Worm (Caenorhabditis elegans) whole organism, L3 larva: Measurements from ENCODE around the gene ntl-3.

Experiments
- R02D3.7 ChIP-seq: fragments of 150-350 bp; optimal IDR thresholded peaks from 2 replicates; lab custom pipeline; 2014; ENCODE audit warnings: missing biosample characterization, missing genetic modification characterization
- ZK546.5 ChIP-seq: sonication (generic microtip); optimal IDR thresholded peaks from 2 replicates; lab custom pipeline; 2017; ENCODE audit warnings: missing biosample characterization, missing genetic modification characterization
- ama-1 ChIP-seq: fragments of 150-350 bp; optimal IDR thresholded peaks from 2 replicates; lab custom pipeline; 2018
- ceh-16 ChIP-seq: sonication (generic microtip); optimal IDR thresholded peaks from 2 replicates; lab custom pipeline; 2017; ENCODE audit warnings: missing biosample characterization, missing genetic modification characterization
- ceh-28 ChIP-seq: fragments of 150-350 bp; optimal IDR thresholded peaks from 2 replicates; lab custom pipeline; 2014; ENCODE audit warnings: missing biosample characterization, missing genetic modification reagents, missing genetic modification characterization
- ceh-82 ChIP-seq: fragments of 150-350 bp; optimal IDR thresholded peaks from 2 replicates; lab custom pipeline; 2014; ENCODE audit warnings: missing biosample characterization, missing genetic modification characterization
- ceh-9 ChIP-seq: sonication (generic microtip); optimal IDR thresholded peaks from 2 replicates; lab custom pipeline; 2018; ENCODE audit warnings: missing biosample characterization, missing genetic modification characterization
- daf-12 ChIP-seq: fragments of 150-350 bp; optimal IDR thresholded peaks from 2 replicates; lab custom pipeline; 2014; ENCODE audit warnings: missing biosample characterization, missing genetic modification reagents, missing genetic modification characterization
- egl-5 ChIP-seq: fragments of 150-350 bp; optimal IDR thresholded peaks from 2 replicates; lab custom pipeline; 2017; ENCODE audit warnings: missing biosample characterization, missing genetic modification reagents, missing genetic modification characterization, inconsistent platforms
- elt-1 ChIP-seq: fragments of 150-350 bp; optimal IDR thresholded peaks from 2 replicates; lab custom pipeline; 2014; ENCODE audit warnings: missing biosample characterization, missing genetic modification characterization
- elt-2 ChIP-seq: sonication (generic microtip); optimal IDR thresholded peaks from 2 replicates; lab custom pipeline; 2016; ENCODE audit warnings: missing genetic modification reagents, mild to moderate bottlenecking, missing genetic modification characterization, missing compliant biosample characterization
- elt-3 ChIP-seq, 3 experiments: fragments of 150-350 bp in 1 of 3; sonication (generic microtip) in 2 of 3; optimal IDR thresholded peaks; 2 replicates in 2 of 3; 4 replicates in 1 of 3; lab custom pipeline; 2014 to 2017; ENCODE audit warnings: missing biosample characterization in 3 of 3, missing genetic modification characterization in 3 of 3
- eor-1 ChIP-seq, 2 experiments: fragments of 150-350 bp; optimal IDR thresholded peaks; 2 replicates each; lab custom pipeline; 2014 to 2018; ENCODE audit warnings: missing biosample characterization in 2 of 2, missing genetic modification characterization in 2 of 2
- fkh-10 ChIP-seq: sonication (generic microtip); optimal IDR thresholded peaks from 2 replicates; lab custom pipeline; 2017; ENCODE audit warnings: missing biosample characterization, missing genetic modification reagents, missing genetic modification characterization
- fkh-2 ChIP-seq: fragments of 150-350 bp; optimal IDR thresholded peaks from 2 replicates; lab custom pipeline; 2014; ENCODE audit warnings: missing biosample characterization, missing genetic modification reagents, missing genetic modification characterization
- hmg-11 ChIP-seq: sonication (generic microtip); optimal IDR thresholded peaks from 2 replicates; lab custom pipeline; 2016; ENCODE audit warnings: missing genetic modification characterization, missing compliant biosample characterization
- jun-1 ChIP-seq: fragments of 150-350 bp; optimal IDR thresholded peaks from 2 replicates; lab custom pipeline; 2014; ENCODE audit warnings: missing biosample characterization, missing genetic modification reagents, missing genetic modification characterization
- lin-15B ChIP-seq: fragments of 150-350 bp; optimal IDR thresholded peaks from 2 replicates; lab custom pipeline; 2014; ENCODE audit warnings: missing biosample characterization, missing genetic modification characterization
- lin-39 ChIP-seq: fragments of 150-350 bp; optimal IDR thresholded peaks from 2 replicates; lab custom pipeline; 2018; ENCODE audit warnings: missing biosample characterization, missing genetic modification reagents, missing genetic modification characterization
- mdl-1 ChIP-seq: fragments of 150-350 bp; optimal IDR thresholded peaks from 2 replicates; lab custom pipeline; 2014; ENCODE audit warnings: missing biosample characterization, missing genetic modification characterization
- mml-1 ChIP-seq: fragments of 150-350 bp; sonication (generic microtip); optimal IDR thresholded peaks from 3 replicates; lab custom pipeline; 2014; ENCODE audit warnings: missing biosample characterization, missing genetic modification characterization
- nfya-1 ChIP-seq: sonication (generic microtip); optimal IDR thresholded peaks from 2 replicates; lab custom pipeline; 2017; ENCODE audit warnings: missing genetic modification characterization, mild to moderate bottlenecking, missing compliant biosample characterization, antibody characterized with exemption, moderate library complexity; ENCODE audit not compliant: insufficient read depth
- nhr-11 ChIP-seq: fragments of 150-350 bp; optimal IDR thresholded peaks from 2 replicates; lab custom pipeline; 2014; ENCODE audit warnings: missing biosample characterization, missing genetic modification characterization
- nhr-12 ChIP-seq: fragments of 150-350 bp; optimal IDR thresholded peaks from 2 replicates; lab custom pipeline; 2014; ENCODE audit warnings: missing biosample characterization, missing genetic modification characterization
- nhr-23 ChIP-seq: fragments of 150-350 bp; optimal IDR thresholded peaks from 2 replicates; lab custom pipeline; 2014; ENCODE audit warnings: missing biosample characterization, missing genetic modification reagents, missing genetic modification characterization
- nhr-237 ChIP-seq: fragments of 150-350 bp; optimal IDR thresholded peaks from 2 replicates; lab custom pipeline; 2014; ENCODE audit warnings: missing biosample characterization, missing genetic modification characterization
- nhr-25 ChIP-seq: sonication (generic microtip); optimal IDR thresholded peaks from 2 replicates; lab custom pipeline; 2017; ENCODE audit warnings: missing biosample characterization, missing genetic modification characterization
- nhr-28 ChIP-seq: fragments of 150-350 bp; optimal IDR thresholded peaks from 2 replicates; lab custom pipeline; 2014; ENCODE audit warnings: missing biosample characterization, missing genetic modification characterization
- nhr-43 ChIP-seq: sonication (generic microtip); optimal IDR thresholded peaks from 2 replicates; lab custom pipeline; 2016; ENCODE audit warnings: mild to moderate bottlenecking, missing genetic modification characterization, missing compliant biosample characterization; ENCODE audit not compliant: poor library complexity, severe bottlenecking
- nhr-67 ChIP-seq: fragments of 150-350 bp; optimal IDR thresholded peaks from 2 replicates; lab custom pipeline; 2014; ENCODE audit warnings: missing biosample characterization, missing genetic modification characterization
- nhr-76 ChIP-seq: fragments of 150-350 bp; sonication (generic microtip); optimal IDR thresholded peaks from 5 replicates; lab custom pipeline; 2014; ENCODE audit warnings: missing biosample characterization, missing genetic modification characterization
- nhr-77 ChIP-seq: fragments of 150-350 bp; optimal IDR thresholded peaks from 2 replicates; lab custom pipeline; 2014; ENCODE audit warnings: missing biosample characterization, missing genetic modification characterization
- pha-4 ChIP-seq: fragments of 150-350 bp; optimal IDR thresholded peaks from 2 replicates; lab custom pipeline; 2014; ENCODE audit warnings: missing biosample characterization, missing genetic modification reagents, missing genetic modification characterization
- pqm-1 ChIP-seq: fragments of 150-350 bp; optimal IDR thresholded peaks from 2 replicates; lab custom pipeline; 2017; ENCODE audit warnings: missing biosample characterization, missing genetic modification characterization, inconsistent platforms
- sea-2 ChIP-seq: fragments of 150-350 bp; sonication (generic microtip); optimal IDR thresholded peaks from 4 replicates; lab custom pipeline; 2014; ENCODE audit warnings: missing biosample characterization, missing genetic modification reagents, missing genetic modification characterization
- skn-1 ChIP-seq: fragments of 150-350 bp; optimal IDR thresholded peaks from 2 replicates; lab custom pipeline; 2014; ENCODE audit warnings: missing biosample characterization, missing genetic modification characterization
- snpc-4 ChIP-seq: fragments of 150-350 bp; optimal IDR thresholded peaks from 2 replicates; lab custom pipeline; 2014; ENCODE audit warnings: missing biosample characterization, missing genetic modification characterization
- tbx-2 ChIP-seq: sonication (generic microtip); optimal IDR thresholded peaks from 2 replicates; lab custom pipeline; 2016; ENCODE audit warnings: mild to moderate bottlenecking, missing genetic modification characterization, missing compliant biosample characterization
- unc-62 ChIP-seq: fragments of 150-350 bp; sonication (generic microtip); optimal IDR thresholded peaks from 4 replicates; lab custom pipeline; 2014; ENCODE audit warnings: missing biosample characterization, missing genetic modification reagents, missing genetic modification characterization
- zag-1 ChIP-seq: fragments of 150-350 bp; optimal IDR thresholded peaks from 2 replicates; lab custom pipeline; 2014; ENCODE audit warnings: missing biosample characterization, missing genetic modification characterization
- ztf-11 ChIP-seq: fragments of 150-350 bp; optimal IDR thresholded peaks from 2 replicates; lab custom pipeline; 2014; ENCODE audit warnings: missing biosample characterization, missing genetic modification characterization
- ztf-4 ChIP-seq: fragments of 150-350 bp; optimal IDR thresholded peaks from 2 replicates; lab custom pipeline; 2014; ENCODE audit warnings: missing biosample characterization, missing genetic modification characterization

The ntl-3 gene

ce11 chrIII:11876130-11876529, 29.9 kb upstream of the ntl-3 start:
- TF ChIP-seq nhr-23 (tag; lab: Kevin White, UChicago) (no peak), skn-1 (tag; lab: Kevin White, UChicago) (no peak), eor-1 (tag; optimal IDR thresholded peaks at IDR 0.05; lab: Kevin White, UChicago) (no peak), tbx-2 (no peak), elt-1 (tag; lab: Kevin White, UChicago) (no peak), ztf-4 (tag; lab: Kevin White, UChicago) (no peak), nhr-76 (tag; lab: Kevin White, UChicago) (no peak), nhr-25 (tag; lab: Kevin White, UChicago) (no peak), nhr-12 (tag; lab: Kevin White, UChicago) (no peak), nhr-67 (no peak), ceh-28 (tag; lab: Kevin White, UChicago) (no peak), pha-4 (tag; lab: Kevin White, UChicago) (no peak), elt-2 (tag; lab: Kevin White, UChicago) (no peak), snpc-4 (tag; lab: Kevin White, UChicago) (no peak), daf-12 (tag; lab: Kevin White, UChicago) (no peak), nhr-43 (no peak)

DNA sequence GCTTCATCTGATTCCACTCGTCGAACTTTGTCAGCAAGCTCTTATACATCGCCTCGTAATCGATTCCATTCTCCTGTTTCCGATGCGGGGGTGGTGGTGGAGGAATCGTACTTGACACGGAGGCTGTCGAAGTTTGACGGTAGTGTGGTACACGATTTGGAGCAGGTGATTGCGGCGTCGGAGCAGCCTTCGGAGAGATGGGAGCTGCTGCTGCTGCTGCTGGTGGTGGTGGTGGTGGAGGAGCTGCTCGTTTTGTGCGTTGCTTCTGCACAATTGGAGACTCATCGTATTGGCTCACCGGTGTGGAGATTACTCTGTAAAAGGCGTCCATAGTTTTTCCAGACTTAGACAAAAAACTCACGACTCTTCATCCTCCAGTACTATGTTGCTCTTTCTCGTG, 28.0 kb upstream of the ntl-3 start:
- TF ChIP-seq nhr-11 (tag; lab: Kevin White, UChicago) (no peak), ceh-16 (tag; lab: Kevin White, UChicago) (no peak), pqm-1 (no peak), egl-5 (tag; lab: Kevin White, UChicago) (no peak), ceh-82 (tag; lab: Kevin White, UChicago) (no peak), ztf-4 (tag; lab: Kevin White, UChicago) (no peak), R02D3.7 (tag; lab: Kevin White, UChicago) (no peak), ama-1 (lab: Kevin White, UChicago) (no peak)

DNA sequence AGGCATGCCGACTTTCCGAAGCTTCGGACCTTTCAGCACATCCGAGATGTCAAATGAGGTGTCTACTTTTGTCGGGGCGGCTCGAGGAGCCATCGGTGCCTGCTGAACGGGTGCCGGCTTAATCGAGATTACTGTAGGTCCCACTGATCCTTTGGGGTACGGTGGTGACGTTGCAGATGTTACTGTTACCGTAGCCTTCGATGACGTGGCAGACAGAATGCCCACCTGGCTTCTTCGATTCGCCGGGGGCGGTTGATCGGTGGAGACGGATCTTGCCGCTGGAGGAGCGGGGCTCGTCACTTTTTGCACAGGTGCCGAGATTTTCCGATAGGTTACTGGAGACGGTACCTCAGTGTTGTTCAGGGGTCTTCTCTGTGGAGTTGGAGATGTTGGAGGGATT, 25.4 kb upstream of the ntl-3 start:
- TF ChIP-seq ZK546.5 (tag; lab: Kevin White, UChicago) (no peak), fkh-10 (GFP tag; lab: Kevin White, UChicago) (no peak), pha-4 (tag; lab: Kevin White, UChicago) (no peak), zag-1 (no peak), nhr-77 (tag; lab: Kevin White, UChicago) (no peak), nhr-12 (tag; lab: Kevin White, UChicago) (no peak), nhr-76 (tag; lab: Kevin White, UChicago) (no peak), nhr-25 (tag; lab: Kevin White, UChicago) (no peak), ceh-9 (tag; lab: Kevin White, UChicago) (no peak), jun-1 (tag; lab: Kevin White, UChicago) (no peak), nhr-237 (tag; lab: Kevin White, UChicago) (no peak), R02D3.7 (tag; lab: Kevin White, UChicago) (no peak), elt-1 (tag; lab: Kevin White, UChicago) (no peak)

DNA sequence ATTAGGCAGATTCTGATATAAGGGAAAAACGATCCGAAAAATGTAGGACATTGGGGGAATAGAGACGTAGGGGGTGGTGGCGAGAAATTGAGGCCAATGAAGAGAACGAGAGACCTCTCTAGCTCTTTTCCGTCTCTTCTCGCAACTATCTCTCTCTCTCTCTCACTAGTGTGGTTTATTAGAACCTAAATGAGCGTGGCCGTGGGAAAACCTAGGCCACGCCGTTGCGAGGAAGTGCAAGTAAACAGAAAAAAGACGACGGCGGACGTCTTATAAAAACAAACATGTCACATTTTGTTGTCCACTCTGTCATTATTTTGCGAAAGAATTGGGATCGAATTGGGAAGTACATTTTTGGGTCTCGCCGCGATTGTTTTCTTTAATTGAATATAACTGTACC, 23.7 kb upstream of the ntl-3 start:
- TF ChIP-seq ceh-28 (tag; lab: Kevin White, UChicago) (peak; percentile 50), ZK546.5 (tag; lab: Kevin White, UChicago) (no peak), lin-39 (peak; percentile 95), ceh-82 (tag; lab: Kevin White, UChicago) (no peak), skn-1 (tag; lab: Kevin White, UChicago) (peak; percentile 53), ztf-11 (tag; lab: Kevin White, UChicago) (no peak), sea-2 (no peak), eor-1 (tag; optimal IDR thresholded peaks at IDR 0.05; lab: Kevin White, UChicago) (no peak), nhr-67 (no peak), nhr-77 (tag; lab: Kevin White, UChicago) (no peak), ceh-16 (tag; lab: Kevin White, UChicago) (peak; percentile 24), nfya-1 (tag; lab: Kevin White, UChicago) (peak; percentile 97), nhr-28 (tag; lab: Kevin White, UChicago) (no peak), pqm-1 (peak; percentile 61), jun-1 (tag; lab: Kevin White, UChicago) (peak; percentile 68), nhr-12 (tag; lab: Kevin White, UChicago) (no peak), fkh-10 (GFP tag; lab: Kevin White, UChicago) (peak; percentile 68), unc-62 (GFP tag; lab: Kevin White, UChicago) (no peak), elt-2 (tag; lab: Kevin White, UChicago) (peak; percentile 65), elt-3 (tag; optimal IDR thresholded peaks at IDR 0.05; lab: Kevin White, UChicago) (no peak), mdl-1 (tag; lab: Kevin White, UChicago) (no peak), nhr-43 (peak; percentile 86), fkh-2 (peak; percentile 23), snpc-4 (tag; lab: Kevin White, UChicago) (peak; percentile 97), mml-1 (tag; lab: Kevin White, UChicago) (no peak), nhr-25 (tag; lab: Kevin White, UChicago) (peak; percentile 74), ztf-4 (tag; lab: Kevin White, UChicago) (no peak), egl-5 (tag; lab: Kevin White, UChicago) (peak; percentile 86), nhr-237 (tag; lab: Kevin White, UChicago) (no peak), elt-1 (tag; lab: Kevin White, UChicago) (no peak), ama-1 (lab: Kevin White, UChicago) (peak; percentile 43), zag-1 (no peak), pha-4 (tag; lab: Kevin White, UChicago) (peak; percentile 96), R02D3.7 (tag; lab: Kevin White, UChicago) (peak; percentile 47), nhr-23 (tag; lab: Kevin White, UChicago) (peak; percentile 79), nhr-11 (tag; lab: Kevin White, UChicago) (no peak), lin-15B (tag; lab: Kevin White, UChicago) (peak; percentile 97), hmg-11 (tag; lab: Kevin White, UChicago) (peak; percentile 82), nhr-76 (tag; lab: Kevin White, UChicago) (no peak)
